Worm (Caenorhabditis elegans) whole organism, L4 larva: Measurements from ENCODE around the gene T02H6.5.

Source experiments
- D1046.2 ChIP-seq: fragments of 200-800 bp; sonication (Bioruptor generic); IDR thresholded peaks from 2 replicates; pipeline ENCODE4 v1.3.6; 2022; ENCODE audit warnings: missing genetic modification characterization, missing compliant biosample characterization
- F26F4.8 ChIP-seq: fragments of 200-800 bp; sonication (Bioruptor generic); conservative IDR thresholded peaks from 2 replicates; pipeline ENCODE4 v1.3.6; 2022; ENCODE audit warnings: missing genetic modification characterization, missing compliant biosample characterization
- F37D6.2 ChIP-seq: sonication (generic microtip); optimal IDR thresholded peaks from 2 replicates; lab custom pipeline; 2016; ENCODE audit warnings: mild to moderate bottlenecking, missing genetic modification characterization, missing compliant biosample characterization
- F44E2.7 ChIP-seq: fragments of 200-800 bp; sonication (Bioruptor generic); IDR thresholded peaks from 2 replicates; pipeline ENCODE4 v2.1.2; 2022; ENCODE audit warnings: missing genetic modification characterization, missing compliant biosample characterization
- T26A8.4 ChIP-seq: fragments of 200-800 bp; sonication (Bioruptor generic); IDR thresholded peaks from 2 replicates; pipeline ENCODE4 v1.3.6; 2022; ENCODE audit warnings: missing genetic modification characterization, missing compliant biosample characterization
- Y105C5A.15 ChIP-seq: fragments of 200-800 bp; sonication (Bioruptor generic); IDR thresholded peaks from 2 replicates; pipeline ENCODE4 v1.3.6; 2022; ENCODE audit warnings: missing genetic modification characterization, missing compliant biosample characterization
- Y48G9A.11 ChIP-seq: fragments of 200-800 bp; sonication (Bioruptor generic); IDR thresholded peaks from 2 replicates; pipeline ENCODE4 v1.3.6; 2022; ENCODE audit warnings: missing genetic modification reagents, missing genetic modification characterization, missing compliant biosample characterization
- Y5F2A.4 ChIP-seq: fragments of 200-800 bp; sonication (Bioruptor generic); optimal IDR thresholded peaks from 2 replicates; lab custom pipeline; 2018; ENCODE audit warnings: mild to moderate bottlenecking, missing genetic modification characterization, missing compliant biosample characterization
- Y75B8A.6 ChIP-seq: fragments of 200-800 bp; sonication (Bioruptor generic); IDR thresholded peaks from 2 replicates; pipeline ENCODE4 v1.3.6; 2022; ENCODE audit warnings: missing genetic modification reagents, missing genetic modification characterization, missing compliant biosample characterization
- arid-1 ChIP-seq: fragments of 200-800 bp; sonication (Bioruptor generic); conservative IDR thresholded peaks from 2 replicates; pipeline ENCODE4 v1.3.6; 2022; ENCODE audit warnings: missing genetic modification reagents, missing genetic modification characterization, missing compliant biosample characterization
- ceh-44 ChIP-seq: fragments of 200-800 bp; sonication (Bioruptor generic); IDR thresholded peaks from 2 replicates; pipeline ENCODE4 v1.3.6; 2022; ENCODE audit warnings: missing genetic modification reagents, missing genetic modification characterization, missing compliant biosample characterization
- ces-1 ChIP-seq: fragments of 150-350 bp; sonication (generic microtip); optimal IDR thresholded peaks from 4 replicates; lab custom pipeline; 2014; ENCODE audit warnings: missing biosample characterization, missing genetic modification reagents, missing genetic modification characterization
- cey-2 ChIP-seq: sonication (generic microtip); optimal IDR thresholded peaks from 3 replicates; lab custom pipeline; 2017; ENCODE audit warnings: missing genetic modification characterization, mild to moderate bottlenecking, missing compliant biosample characterization, antibody characterized with exemption, borderline replicate concordance; ENCODE audit not compliant: insufficient read depth
- daf-16 ChIP-seq, 3 experiments: sonication (generic microtip); optimal IDR thresholded peaks; 2 replicates each; lab custom pipeline; 2016 to 2017; ENCODE audit warnings: missing genetic modification characterization in 3 of 3, missing genetic modification reagents in 3 of 3, mild to moderate bottlenecking in 2 of 3, missing compliant biosample characterization in 2 of 3, missing biosample characterization in 1 of 3, moderate library complexity in 1 of 3
- daf-8 ChIP-seq: fragments of 200-800 bp; sonication (Bioruptor generic); IDR thresholded peaks from 2 replicates; pipeline ENCODE4 v1.3.6; 2022; ENCODE audit warnings: missing genetic modification characterization, missing compliant biosample characterization
- dmd-6 ChIP-seq: fragments of 200-800 bp; sonication (Bioruptor generic); IDR thresholded peaks from 2 replicates; pipeline ENCODE4 v1.3.6; 2022; ENCODE audit warnings: missing genetic modification reagents, missing genetic modification characterization, missing compliant biosample characterization
- dmd-8 ChIP-seq: fragments of 200-800 bp; sonication (Bioruptor generic); IDR thresholded peaks from 2 replicates; pipeline ENCODE4 v1.3.6; 2022; ENCODE audit warnings: missing genetic modification characterization, missing compliant biosample characterization
- egl-43 ChIP-seq: fragments of 200-800 bp; sonication (Bioruptor generic); IDR thresholded peaks from 2 replicates; pipeline ENCODE4 v1.3.6; 2022; ENCODE audit warnings: missing genetic modification reagents, missing genetic modification characterization, missing compliant biosample characterization
- lim-7 ChIP-seq: fragments of 200-800 bp; sonication (Bioruptor generic); IDR thresholded peaks from 2 replicates; pipeline ENCODE4 v1.3.6; 2022; ENCODE audit warnings: missing genetic modification characterization, missing compliant biosample characterization
- lin-29 ChIP-seq: fragments of 200-800 bp; sonication (Bioruptor generic); IDR thresholded peaks from 2 replicates; pipeline ENCODE4 v1.3.6; 2022; ENCODE audit warnings: missing genetic modification reagents, missing genetic modification characterization, missing compliant biosample characterization
- madf-5 ChIP-seq, 2 experiments: fragments of 200-800 bp; sonication (Bioruptor generic); IDR thresholded peaks; 2 replicates each; pipeline ENCODE4 v1.3.6; 2022; ENCODE audit warnings: missing compliant biosample characterization in 2 of 2, missing genetic modification characterization in 2 of 2
- madf-9 ChIP-seq: fragments of 200-800 bp; sonication (Bioruptor generic); conservative IDR thresholded peaks from 2 replicates; pipeline ENCODE4 v1.3.6; 2022; ENCODE audit warnings: missing genetic modification reagents, missing genetic modification characterization, missing compliant biosample characterization
- mdt-29 ChIP-seq: fragments of 200-800 bp; sonication (Bioruptor generic); IDR thresholded peaks from 2 replicates; pipeline ENCODE4 v1.3.6; 2022; ENCODE audit warnings: missing genetic modification reagents, missing genetic modification characterization, missing compliant biosample characterization
- mxl-2 ChIP-seq: fragments of 200-800 bp; sonication (Bioruptor generic); conservative IDR thresholded peaks from 2 replicates; pipeline ENCODE4 v1.3.6; 2022; ENCODE audit warnings: missing genetic modification reagents, missing genetic modification characterization, missing compliant biosample characterization
- nhr-25 ChIP-seq: sonication (generic microtip); optimal IDR thresholded peaks from 2 replicates; lab custom pipeline; 2017; ENCODE audit warnings: missing genetic modification characterization, mild to moderate bottlenecking, missing compliant biosample characterization, antibody characterized with exemption, moderate library complexity, borderline replicate concordance; ENCODE audit not compliant: insufficient read depth
- nhr-42 ChIP-seq: fragments of 200-800 bp; sonication (Bioruptor generic); IDR thresholded peaks from 2 replicates; pipeline ENCODE4 v1.3.6; 2022; ENCODE audit warnings: missing genetic modification characterization, missing compliant biosample characterization
- pha-4 ChIP-seq, 2 experiments: fragments of 150-350 bp in 1 of 2; fragments of 200-800 bp in 1 of 2; sonication (Bioruptor generic) in 1 of 2; IDR thresholded peaks in 1 of 2; optimal IDR thresholded peaks in 1 of 2; 2 replicates each; pipeline versions ENCODE4 v1.3.6 to Lab custom; 2014 to 2022; ENCODE audit warnings: missing genetic modification characterization in 2 of 2, missing genetic modification reagents in 2 of 2, missing biosample characterization in 1 of 2, missing compliant biosample characterization in 1 of 2
- saeg-2 ChIP-seq: fragments of 200-800 bp; sonication (Bioruptor generic); IDR thresholded peaks from 2 replicates; pipeline ENCODE4 v1.3.6; 2022; ENCODE audit warnings: missing genetic modification reagents, missing genetic modification characterization, missing compliant biosample characterization
- set-16 ChIP-seq: fragments of 200-800 bp; sonication (Bioruptor generic); IDR thresholded peaks from 2 replicates; pipeline ENCODE4 v1.3.6; 2022; ENCODE audit warnings: missing genetic modification reagents, missing genetic modification characterization, missing compliant biosample characterization
- snpc-1.2 ChIP-seq: fragments of 200-800 bp; sonication (Bioruptor generic); IDR thresholded peaks from 2 replicates; pipeline ENCODE4 v1.3.6; 2022; ENCODE audit warnings: missing genetic modification reagents, missing genetic modification characterization, missing compliant biosample characterization
- tra-1 ChIP-seq: fragments of 200-800 bp; sonication (Bioruptor generic); IDR thresholded peaks from 2 replicates; pipeline ENCODE4 v1.3.6; 2022; ENCODE audit warnings: missing genetic modification reagents, missing genetic modification characterization, missing compliant biosample characterization
- zfp-3 ChIP-seq: fragments of 200-800 bp; sonication (Bioruptor generic); conservative IDR thresholded peaks from 2 replicates; pipeline ENCODE4 v1.3.6; 2022; ENCODE audit warnings: missing genetic modification reagents, missing genetic modification characterization, missing compliant biosample characterization
- ztf-7 ChIP-seq: fragments of 150-350 bp; optimal IDR thresholded peaks from 2 replicates; lab custom pipeline; 2014; ENCODE audit warnings: missing biosample characterization, missing genetic modification characterization

The T02H6.5 gene

DNA sequence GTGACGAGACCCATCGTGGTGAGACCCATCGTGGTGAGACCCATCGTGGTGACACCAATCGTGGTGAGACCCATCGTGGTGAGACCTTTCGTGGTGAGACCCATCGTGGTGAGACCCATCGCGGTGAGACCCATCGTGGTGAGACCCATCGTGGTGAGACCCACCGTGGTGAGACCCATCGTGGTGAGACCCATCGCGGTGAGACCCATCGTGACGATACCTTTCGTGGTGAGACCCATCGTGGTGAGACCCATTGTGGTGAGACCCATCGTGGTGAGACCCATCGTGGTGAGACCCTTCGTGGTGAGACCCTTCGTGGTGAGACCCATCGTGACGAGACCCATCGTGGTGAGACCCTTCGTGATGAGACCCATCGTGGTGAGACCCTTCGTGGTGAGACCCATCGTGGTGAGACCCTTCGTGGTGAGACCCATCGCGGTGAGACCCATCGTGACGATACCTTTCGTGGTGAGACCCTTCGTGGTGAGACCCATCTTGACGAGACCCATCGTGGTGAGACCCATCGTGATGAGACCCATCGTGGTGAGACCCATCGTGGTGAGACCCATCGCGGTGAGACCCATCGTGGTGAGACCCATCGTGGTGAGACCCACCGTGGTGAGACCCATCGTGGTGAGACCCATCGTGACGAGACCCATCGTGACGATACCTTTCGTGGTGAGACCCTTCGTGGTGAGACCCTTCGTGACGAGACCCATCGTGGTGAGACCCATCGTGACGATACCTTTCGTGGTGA lies 12.0 kb downstream of the T02H6.5 start:
- TF ChIP-seq dmd-6 (GFP tag; lab: Robert Waterston, UW) (peak; percentile 16; the same call in 1 of the 2 replicates), madf-5 (GFP tag; IDR thresholded peaks at IDR 0.05; lab: Robert Waterston, UW) (peak; percentile 81 to 89; a peak in 3 of 4 replicates), set-16 (peak; percentile 91), Y75B8A.6 (GFP tag; lab: Robert Waterston, UW) (peak; percentile 59; the same call in 1 of the 2 replicates), arid-1 (GFP tag; lab: Robert Waterston, UW) (peak; percentile 54; the same call in 1 of the 2 replicates), dmd-8 (peak; percentile 73; the same call in 1 of the 2 replicates), egl-43 (peak; percentile 75), D1046.2 (GFP tag; lab: Robert Waterston, UW) (peak; percentile 77; the same call in 1 of the 2 replicates), lim-7 (GFP tag; lab: Robert Waterston, UW) (peak; percentile 87), Y105C5A.15 (GFP tag; lab: Robert Waterston, UW) (peak; percentile 77; the same call in 1 of the 2 replicates), mdt-29 (GFP tag; lab: Robert Waterston, UW) (peak; percentile 55; the same call in 1 of the 2 replicates), zfp-3 (GFP tag; lab: Robert Waterston, UW) (0 out of 2 replicates have a peak, but pooled peaks have one; percentile 20), snpc-1.2 (0 out of 2 replicates have a peak, but pooled peaks have one; percentile 36), ceh-44 (peak; percentile 63; the same call in 1 of the 2 replicates), F26F4.8 (peak; percentile 85; the same call in 1 of the 2 replicates), Y48G9A.11 (GFP tag; lab: Robert Waterston, UW) (peak; percentile 17; the same call in 1 of the 2 replicates), T26A8.4 (GFP tag; lab: Robert Waterston, UW) (peak; percentile 53; the same call in 1 of the 2 replicates), nhr-42 (GFP tag; lab: Robert Waterston, UW) (peak; percentile 64; the same call in 1 of the 2 replicates), madf-9 (GFP tag; lab: Robert Waterston, UW) (peak; percentile 69), mxl-2 (GFP tag; lab: Robert Waterston, UW) (peak; percentile 50; the same call in 1 of the 2 replicates), F44E2.7 (GFP tag; lab: Robert Waterston, UW) (peak; percentile 83), tra-1 (GFP tag; lab: Robert Waterston, UW) (0 out of 2 replicates have a peak, but pooled peaks have one; percentile 7)
- TF ChIP-seq, all 104 proteins: peak for 22; not testable (repeated sequence) for 82

DNA sequence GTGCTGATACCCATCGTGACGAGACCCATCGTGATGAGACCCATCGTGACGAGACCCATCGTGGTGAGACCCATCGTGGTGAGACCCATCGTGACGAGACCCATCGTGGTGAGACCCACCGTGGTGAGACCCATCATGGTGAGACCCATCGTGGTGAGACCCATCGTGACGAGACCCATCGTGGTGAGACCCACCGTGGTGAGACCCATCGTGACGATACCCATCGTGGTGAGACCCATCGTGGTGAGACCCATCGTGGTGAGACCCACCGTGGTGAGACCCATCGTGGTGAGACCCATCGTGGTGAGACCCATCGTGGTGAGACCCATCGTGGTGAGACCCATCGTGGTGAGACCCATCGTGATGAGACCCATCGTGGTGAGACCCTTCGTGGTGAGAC lies 13.5 kb downstream of the T02H6.5 start:
- TF ChIP-seq D1046.2 (GFP tag; lab: Robert Waterston, UW) (0 out of 2 replicates have a peak, but pooled peaks have one; percentile 12), lim-7 (GFP tag; lab: Robert Waterston, UW) (peak; percentile 42; the same call in 1 of the 2 replicates), saeg-2 (GFP tag; lab: Robert Waterston, UW) (0 out of 2 replicates have a peak, but pooled peaks have one; percentile 33), set-16 (peak; percentile 73), egl-43 (peak; percentile 59; the same call in 1 of the 2 replicates), dmd-8 (peak; percentile 44; the same call in 1 of the 2 replicates), ceh-44 (0 out of 2 replicates have a peak, but pooled peaks have one; percentile 13)

DNA sequence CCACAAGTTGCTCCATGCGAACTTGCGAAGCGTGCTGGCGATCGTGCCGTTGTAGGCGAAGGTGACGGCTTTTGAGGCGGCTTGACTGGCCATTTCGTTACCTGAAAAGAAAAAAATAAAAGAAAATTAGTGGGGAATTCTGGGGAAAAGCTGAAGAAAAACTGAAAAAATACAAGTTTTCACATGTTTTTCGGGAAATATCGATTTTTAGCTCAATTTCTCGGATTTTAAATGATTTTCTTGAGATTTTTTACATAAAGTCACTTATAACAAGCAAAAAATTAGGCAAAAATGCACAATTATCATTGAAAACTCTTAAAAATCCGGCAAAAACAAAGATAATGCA lies 16.1 kb downstream of the T02H6.5 start, which contains the start of gene T02H6.11:
TSS of gene T02H6.11 (minus strand) at position 101 of the 346 bp plus-strand sequence.
- TF ChIP-seq arid-1 (GFP tag; lab: Robert Waterston, UW) (no peak), mdt-29 (GFP tag; lab: Robert Waterston, UW) (no peak), Y105C5A.15 (GFP tag; lab: Robert Waterston, UW) (no peak), daf-16 (GFP tag; optimal IDR thresholded peaks at IDR 0.05; lab: Kevin White, UChicago) (no peak), daf-16 (tag; optimal IDR thresholded peaks at IDR 0.05; lab: Kevin White, UChicago) (no peak), Y5F2A.4 (no peak), ztf-7 (tag; lab: Kevin White, UChicago) (no peak), nhr-25 (no peak), cey-2 (tag; lab: Kevin White, UChicago) (no peak), mxl-2 (GFP tag; lab: Robert Waterston, UW) (no peak), ces-1 (GFP tag; lab: Kevin White, UChicago) (no peak), lin-29 (GFP tag; lab: Robert Waterston, UW) (no peak), F37D6.2 (tag; lab: Kevin White, UChicago) (no peak), daf-8 (GFP tag; lab: Robert Waterston, UW) (no peak), pha-4 (GFP tag; IDR thresholded peaks at IDR 0.05; lab: Robert Waterston, UW) (no peak), pha-4 (tag; optimal IDR thresholded peaks at IDR 0.05; lab: Kevin White, UChicago) (no peak)
